Worm (Caenorhabditis elegans): ENCODE measurements around the gene str-255.
A peak's percentile ranks its signal among the peaks of the same experiment; 100 is the strongest.

The str-255 gene

DNA sequence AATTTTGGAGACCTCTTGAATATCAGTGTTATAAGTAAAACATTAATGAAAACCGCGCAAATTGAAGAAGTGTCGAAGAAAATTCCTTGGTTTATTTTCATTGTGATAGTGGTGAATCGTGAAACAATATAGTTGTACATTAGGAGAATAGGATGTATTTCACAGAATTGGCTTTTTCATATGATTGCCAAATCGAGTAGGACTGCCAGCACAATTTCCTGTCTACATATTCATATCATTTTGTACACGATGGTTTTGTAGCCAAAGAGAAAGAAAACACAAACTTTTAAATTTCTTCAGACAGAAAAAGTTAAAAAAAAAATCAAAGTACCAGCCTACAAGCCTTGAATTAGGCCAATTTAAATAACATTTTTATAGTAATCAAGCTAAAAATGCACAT lies at the start of gene str-255:
Gene str-255 (minus strand): TSS at position 101 of the 400 bp plus-strand sequence.
- TF ChIP-seq lin-11 (tag; optimal IDR thresholded peaks at IDR 0.05) (no peak), unc-39 (tag; optimal IDR thresholded peaks at IDR 0.05) (no peak), nhr-237 (tag; optimal IDR thresholded peaks at IDR 0.05) (no peak), nhr-23 (tag; optimal IDR thresholded peaks at IDR 0.05) (no peak), alr-1 (tag; optimal IDR thresholded peaks at IDR 0.05) (no peak), mdl-1 (tag; optimal IDR thresholded peaks at IDR 0.05) (no peak), ceh-16 (tag; optimal IDR thresholded peaks at IDR 0.05) (no peak), nhr-12 (tag; optimal IDR thresholded peaks at IDR 0.05) (no peak), peb-1 (tag; optimal IDR thresholded peaks at IDR 0.05) (no peak), sma-3 (GFP tag; optimal IDR thresholded peaks at IDR 0.05) (no peak), R02D3.7 (tag; optimal IDR thresholded peaks at IDR 0.05) (no peak), blmp-1 (tag; optimal IDR thresholded peaks at IDR 0.05; ENCODE audit: insufficient read depth) (no peak), Y55F3AM.14 (GFP tag; optimal IDR thresholded peaks at IDR 0.05) (no peak)

DNA sequence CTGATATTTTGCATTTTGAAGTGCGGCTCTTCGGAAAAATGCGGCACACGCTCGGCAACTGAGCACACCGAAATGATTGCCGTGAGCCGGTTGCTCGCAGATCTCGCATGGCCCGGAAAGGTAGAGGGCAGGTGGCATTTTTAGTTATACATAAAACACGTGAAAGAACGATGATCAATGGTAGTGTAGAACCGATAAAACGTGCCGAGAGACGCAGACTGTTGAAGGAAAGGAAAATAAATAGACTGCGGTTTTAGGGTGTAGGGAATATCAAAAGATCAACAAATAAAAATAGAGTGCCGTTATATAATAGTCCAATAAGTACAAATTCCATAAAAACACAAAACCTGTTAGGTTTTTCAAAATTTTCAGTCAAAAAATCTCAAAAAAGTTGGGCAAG lies 48.3 kb upstream of the str-255 start, which contains the start of gene nhr-133:
Gene nhr-133 (minus strand): TSS at position 183 of the 400 bp plus-strand sequence.
- no peak for TF ChIP-seq egl-27 (tag; optimal IDR thresholded peaks at IDR 0.05)
- no peak for TF ChIP-seq nhr-6 (tag; optimal IDR thresholded peaks at IDR 0.05)
- TF ChIP-seq unc-39 (tag; optimal IDR thresholded peaks at IDR 0.05): no peak
- TF ChIP-seq nhr-237 (tag; optimal IDR thresholded peaks at IDR 0.05): no peak
- no peak for TF ChIP-seq ztf-4 (tag; optimal IDR thresholded peaks at IDR 0.05)
- no peak for TF ChIP-seq dmd-4 (tag; optimal IDR thresholded peaks at IDR 0.05)
- no peak for TF ChIP-seq lin-13 (GFP tag; optimal IDR thresholded peaks at IDR 0.05)
- TF ChIP-seq sem-4 (tag; optimal IDR thresholded peaks at IDR 0.05): no peak
- TF ChIP-seq sma-9 (GFP tag; optimal IDR thresholded peaks at IDR 0.05): peak; percentile 73
- no peak for TF ChIP-seq sma-9 (tag; optimal IDR thresholded peaks at IDR 0.05)
- no peak for TF ChIP-seq mab-5 (tag; optimal IDR thresholded peaks at IDR 0.05)
- TF ChIP-seq snpc-4 (tag; optimal IDR thresholded peaks at IDR 0.05): no peak
- peak; percentile 38 for TF ChIP-seq crh-2 (tag; optimal IDR thresholded peaks at IDR 0.05)
- peak; percentile 23 for TF ChIP-seq fos-1 (tag; optimal IDR thresholded peaks at IDR 0.05)
- TF ChIP-seq ztf-1 (GFP tag; conservative IDR thresholded peaks at IDR 0.05): no peak
- no peak for TF ChIP-seq alr-1 (tag; optimal IDR thresholded peaks at IDR 0.05)
- no peak for TF ChIP-seq gmeb-1 (tag; optimal IDR thresholded peaks at IDR 0.05)
- TF ChIP-seq ama-1 (optimal IDR thresholded peaks at IDR 0.05): no peak
- TF ChIP-seq nhr-77 (tag; optimal IDR thresholded peaks at IDR 0.05): no peak
- TF ChIP-seq unc-55 (GFP tag; optimal IDR thresholded peaks at IDR 0.05): no peak
- TF ChIP-seq blmp-1 (tag; optimal IDR thresholded peaks at IDR 0.05; ENCODE audit: insufficient read depth): no peak
- no peak for TF ChIP-seq Y55F3AM.14 (GFP tag; optimal IDR thresholded peaks at IDR 0.05)
- no peak for TF ChIP-seq peb-1 (tag; optimal IDR thresholded peaks at IDR 0.05)
- no peak for TF ChIP-seq nhr-12 (tag; optimal IDR thresholded peaks at IDR 0.05)
- TF ChIP-seq ceh-16 (tag; optimal IDR thresholded peaks at IDR 0.05): no peak
- no peak for TF ChIP-seq R02D3.7 (tag; optimal IDR thresholded peaks at IDR 0.05)
- TF ChIP-seq F13H6.1 (tag; optimal IDR thresholded peaks at IDR 0.05): peak; percentile 3
- TF ChIP-seq nhr-129 (tag; optimal IDR thresholded peaks at IDR 0.05): peak; percentile 7
- TF ChIP-seq unc-62 (GFP tag; optimal IDR thresholded peaks at IDR 0.05): no peak
- no peak for TF ChIP-seq aly-2 (tag; optimal IDR thresholded peaks at IDR 0.05)

DNA sequence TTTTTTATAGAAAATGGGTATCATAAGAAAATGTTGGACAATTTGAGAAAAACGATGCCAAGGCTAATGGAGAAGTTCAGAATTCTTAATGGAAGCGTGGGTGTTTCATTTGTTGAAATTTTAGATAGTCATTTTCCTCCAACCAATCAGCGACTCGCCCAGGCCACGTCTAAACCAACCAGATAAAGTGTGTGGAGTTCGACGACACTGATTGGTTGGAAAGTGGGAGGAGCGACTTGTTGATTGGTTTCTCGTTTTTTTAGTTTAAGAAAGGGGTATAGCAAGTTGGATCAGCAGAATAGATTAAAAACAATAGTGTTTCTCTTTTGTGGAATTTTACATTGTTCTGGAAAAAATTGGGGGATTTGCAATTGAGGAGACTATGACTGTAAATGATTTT lies 43.9 kb upstream of the str-255 start:
- TF ChIP-seq ztf-1 (GFP tag; conservative IDR thresholded peaks at IDR 0.05) (no peak), nhr-6 (tag; optimal IDR thresholded peaks at IDR 0.05) (no peak), nhr-77 (tag; optimal IDR thresholded peaks at IDR 0.05) (no peak), ztf-11 (tag; optimal IDR thresholded peaks at IDR 0.05) (no peak)

DNA sequence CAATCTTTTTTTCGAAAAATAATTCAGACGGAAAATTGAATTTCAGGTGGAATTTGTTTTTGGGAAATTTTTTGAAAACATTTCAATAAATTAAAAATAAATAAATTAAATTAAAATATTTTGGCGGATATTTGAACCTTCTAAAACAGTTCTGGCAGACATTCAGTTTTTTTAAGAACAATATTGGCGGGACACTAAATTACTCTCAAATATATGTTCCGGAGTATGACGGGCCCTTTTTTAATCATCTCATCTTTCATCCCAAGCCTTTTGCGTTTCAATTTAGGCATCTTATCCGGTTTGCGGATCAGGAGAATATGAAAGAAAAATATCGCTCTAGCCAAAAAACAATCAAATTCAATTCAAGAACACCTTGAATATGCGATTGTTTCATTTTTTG lies 43.2 kb upstream of the str-255 start, which contains the start of gene svh-11:
Gene svh-11 (plus strand): TSS at position 301 of the 400 bp plus-strand sequence.
- TF ChIP-seq egl-27 (tag; optimal IDR thresholded peaks at IDR 0.05): no peak
- TF ChIP-seq unc-62 (GFP tag; optimal IDR thresholded peaks at IDR 0.05): no peak
- TF ChIP-seq unc-39 (tag; optimal IDR thresholded peaks at IDR 0.05): no peak
- no peak for TF ChIP-seq fos-1 (tag; optimal IDR thresholded peaks at IDR 0.05)
- no peak for TF ChIP-seq ztf-11 (tag; optimal IDR thresholded peaks at IDR 0.05)
- no peak for TF ChIP-seq peb-1 (tag; optimal IDR thresholded peaks at IDR 0.05)
- TF ChIP-seq ceh-82 (tag; optimal IDR thresholded peaks at IDR 0.05): no peak
- TF ChIP-seq nhr-12 (tag; optimal IDR thresholded peaks at IDR 0.05): no peak
- no peak for TF ChIP-seq mab-5 (tag; optimal IDR thresholded peaks at IDR 0.05)
- no peak for TF ChIP-seq nhr-21 (tag; optimal IDR thresholded peaks at IDR 0.05)

All from whole organism, L2 larva.